Fruit fly (Drosophila melanogaster) whole organism, wandering third instar larva: ENCODE measurements around the gene betaTub85D.

ENCODE experiments used
- CG32264 ChIP-seq: fragments of 200-800 bp; sonication (Bioruptor generic); optimal IDR thresholded peaks from 2 replicates; lab custom pipeline; 2016; ENCODE audit warnings: missing biosample characterization, missing genetic modification characterization
- Dfd ChIP-seq: fragments of >200 bp; optimal IDR thresholded peaks from 2 replicates; lab custom pipeline; 2017; ENCODE audit warnings: missing biosample characterization, missing genetic modification characterization
- Myc ChIP-seq: fragments of >200 bp; optimal IDR thresholded peaks from 2 replicates; lab custom pipeline; 2017
- Rel ChIP-seq, 2 experiments: fragments of 200-800 bp; sonication (Bioruptor generic) in 1 of 2; optimal IDR thresholded peaks; 2 replicates in 1 of 2; 3 replicates in 1 of 2; lab custom pipeline; 2016 to 2019; ENCODE audit warnings: mild to moderate bottlenecking in 2 of 2, missing biosample characterization in 2 of 2, missing genetic modification characterization in 2 of 2, moderate library complexity in 1 of 2
- foxo ChIP-seq, 2 experiments: fragments of 200-800 bp; sonication (Bioruptor generic); optimal IDR thresholded peaks; 2 replicates in 1 of 2; 3 replicates in 1 of 2; lab custom pipeline; 2016 to 2017; ENCODE audit warnings: missing biosample characterization in 2 of 2, missing genetic modification characterization in 2 of 2
- lola ChIP-seq: fragments of >200 bp; optimal IDR thresholded peaks from 2 replicates; lab custom pipeline; 2017; ENCODE audit warnings: missing biosample characterization, missing genetic modification characterization
- pan ChIP-seq: fragments of >200 bp; optimal IDR thresholded peaks from 2 replicates; lab custom pipeline; 2017
- sv ChIP-seq: fragments of 200-800 bp; sonication (Bioruptor generic); optimal IDR thresholded peaks from 3 replicates; lab custom pipeline; 2016; ENCODE audit warnings: missing biosample characterization, missing genetic modification characterization
- tai ChIP-seq: sonication (Bioruptor generic); optimal IDR thresholded peaks from 2 replicates; lab custom pipeline; 2016; ENCODE audit warnings: missing biosample characterization, missing genetic modification characterization
- usp ChIP-seq: fragments of >200 bp; optimal IDR thresholded peaks from 2 replicates; lab custom pipeline; 2017; ENCODE audit warnings: missing biosample characterization, missing genetic modification characterization

- TF ChIP-seq Myc (lab: Kevin White, UChicago) (no peak), sv (GFP tag; lab: Kevin White, UChicago) (no peak), Dfd (GFP tag; lab: Kevin White, UChicago) (no peak), usp (GFP tag; lab: Kevin White, UChicago) (no peak), pan (no peak), tai (GFP tag; lab: Kevin White, UChicago) (no peak), lola (GFP tag; lab: Kevin White, UChicago) (no peak), Rel (GFP tag; optimal IDR thresholded peaks at IDR 0.05; lab: Kevin White, UChicago) (no peak), Rel (tag; optimal IDR thresholded peaks at IDR 0.05; lab: Kevin White, UChicago) (no peak), foxo (GFP tag; optimal IDR thresholded peaks at IDR 0.05; lab: Kevin White, UChicago) (no peak), CG32264 (no peak)
Measured at dm6 chr3R:9397890-9398289, 12.2 kb downstream of the betaTub85D start, which contains the start of gene Or85f.
